Worm (Caenorhabditis elegans): ENCODE data around the gene DH11.5.

DNA sequence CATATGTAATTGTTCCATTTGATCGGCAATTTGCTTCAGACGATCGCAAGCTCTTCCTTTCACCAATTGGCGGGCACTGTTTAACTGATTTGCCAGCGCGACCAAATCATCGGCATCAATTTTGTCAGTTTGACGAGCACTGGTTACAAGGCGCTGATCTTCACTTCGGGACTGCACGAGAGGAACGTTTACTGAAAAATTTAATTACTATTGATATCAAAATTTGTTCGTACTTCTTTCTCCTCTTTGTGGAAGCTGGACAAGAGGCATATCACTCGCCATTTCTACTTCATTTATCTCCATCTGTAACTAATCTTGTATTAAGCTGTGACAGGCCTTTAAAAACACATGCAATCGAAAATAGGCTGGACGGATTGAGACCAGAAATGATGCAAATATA, 61.5 kb downstream of the DH11.5 start, which contains the start of gene C08B11.9:
- TF ChIP-seq him-1 (tag; optimal IDR thresholded peaks at IDR 0.05), result no peak
- no peak for TF ChIP-seq dao-5 (tag; optimal IDR thresholded peaks at IDR 0.05)
- no peak for TF ChIP-seq W03F9.2 (tag; optimal IDR thresholded peaks at IDR 0.05)

Data from whole organism, L4/young adult.